Fruit fly (Drosophila melanogaster) whole organism, embryonic: ENCODE measurements around the gene cv-c.

Source experiments
- Ada2b ChIP-seq: fragments of 200-800 bp; sonication (Bioruptor generic); IDR thresholded peaks from 2 replicates; pipeline ENCODE4 v1.3.6; 2022; ENCODE audit warnings: missing biosample characterization, missing genetic modification characterization
- Adf1 ChIP-seq: fragments of 200-800 bp; sonication (Bioruptor generic); IDR thresholded peaks from 2 replicates; pipeline ENCODE4 v1.3.6; 2022; ENCODE audit warnings: missing biosample characterization, missing genetic modification characterization
- CG10321 ChIP-seq: fragments of 200-800 bp; sonication (Bioruptor generic); IDR thresholded peaks from 2 replicates; pipeline ENCODE4 v1.3.6; 2022; ENCODE audit warnings: missing biosample characterization, missing genetic modification characterization
- CG12155 ChIP-seq: fragments of 200-800 bp; sonication (Bioruptor generic); optimal IDR thresholded peaks from 3 replicates; lab custom pipeline; 2016; ENCODE audit warnings: missing biosample characterization, missing genetic modification characterization
- CG1233 ChIP-seq: fragments of 200-800 bp; sonication (Bioruptor generic); optimal IDR thresholded peaks from 4 replicates; lab custom pipeline; 2018; ENCODE audit warnings: missing biosample characterization, mild to moderate bottlenecking, missing genetic modification characterization
- CG13287 ChIP-seq: fragments of 200-800 bp; sonication (Bioruptor generic); IDR thresholded peaks from 2 replicates; pipeline ENCODE4 v1.3.6; 2022; ENCODE audit warnings: missing biosample characterization, missing genetic modification characterization; ENCODE audit not compliant: partially characterized antibody
- CG14667 ChIP-seq: fragments of 200-800 bp; sonication (Bioruptor generic); IDR thresholded peaks from 2 replicates; pipeline ENCODE4 v1.3.6; 2022; ENCODE audit warnings: missing biosample characterization, missing genetic modification characterization
- CG15269 ChIP-seq: fragments of 200-800 bp; sonication (Bioruptor generic); optimal IDR thresholded peaks from 2 replicates; lab custom pipeline; 2018; ENCODE audit warnings: missing biosample characterization, mild to moderate bottlenecking, missing genetic modification characterization, moderate library complexity
- CG15514 ChIP-seq: fragments of 200-800 bp; sonication (Bioruptor generic); optimal IDR thresholded peaks from 3 replicates; lab custom pipeline; 2017; ENCODE audit warnings: missing biosample characterization, missing genetic modification characterization, mild to moderate bottlenecking, moderate library complexity, missing genetic modification reagents
- CG16863 ChIP-seq: fragments of 200-800 bp; sonication (Bioruptor generic); optimal IDR thresholded peaks from 3 replicates; lab custom pipeline; 2016; ENCODE audit warnings: missing biosample characterization, missing genetic modification characterization
- CG17829 ChIP-seq: fragments of 200-800 bp; optimal IDR thresholded peaks from 2 replicates; lab custom pipeline; 2019; ENCODE audit warnings: missing biosample characterization, mild to moderate bottlenecking, missing genetic modification characterization, moderate library complexity
- CG1792 ChIP-seq: fragments of 200-800 bp; sonication (Bioruptor generic); optimal IDR thresholded peaks from 2 replicates; lab custom pipeline; 2016; ENCODE audit warnings: missing biosample characterization, missing genetic modification characterization
- CG2889 ChIP-seq: fragments of 200-800 bp; sonication (Bioruptor generic); IDR thresholded peaks from 3 replicates; pipeline ENCODE4 v1.3.6; 2022; ENCODE audit warnings: missing biosample characterization, missing genetic modification characterization
- CG30020 ChIP-seq: fragments of 200-800 bp; optimal IDR thresholded peaks from 2 replicates; lab custom pipeline; 2019; ENCODE audit warnings: missing biosample characterization, mild to moderate bottlenecking, missing genetic modification characterization, moderate library complexity
- CG3065 ChIP-seq: fragments of 200-800 bp; sonication (Bioruptor generic); optimal IDR thresholded peaks from 2 replicates; lab custom pipeline; 2016; ENCODE audit warnings: missing biosample characterization, missing genetic modification characterization
- CG34422 ChIP-seq: fragments of 200-800 bp; sonication (Bioruptor generic); IDR thresholded peaks from 3 replicates; pipeline ENCODE4 v1.3.6; 2022; ENCODE audit warnings: missing biosample characterization, missing genetic modification characterization
- CG6683 ChIP-seq: fragments of 200-800 bp; sonication (Bioruptor generic); optimal IDR thresholded peaks from 2 replicates; lab custom pipeline; 2017; ENCODE audit warnings: missing biosample characterization, mild to moderate bottlenecking, missing genetic modification characterization, missing genetic modification reagents
- CG7372 ChIP-seq: fragments of 200-800 bp; sonication (Bioruptor generic); IDR thresholded peaks from 2 replicates; pipeline ENCODE4 v1.3.6; 2022; ENCODE audit warnings: missing biosample characterization, missing genetic modification characterization
- CG8089 ChIP-seq: fragments of 200-800 bp; sonication (Bioruptor generic); optimal IDR thresholded peaks from 3 replicates; lab custom pipeline; 2016; ENCODE audit warnings: missing biosample characterization, missing genetic modification characterization
- CG9727 ChIP-seq: fragments of 200-800 bp; sonication (Bioruptor generic); optimal IDR thresholded peaks from 3 replicates; lab custom pipeline; 2017; ENCODE audit warnings: missing biosample characterization, mild to moderate bottlenecking, missing genetic modification characterization
- CHES-1-like ChIP-seq: fragments of 200-800 bp; sonication (Bioruptor generic); optimal IDR thresholded peaks from 2 replicates; lab custom pipeline; 2016; ENCODE audit warnings: missing biosample characterization, missing genetic modification characterization
- Dbx ChIP-seq: fragments of 200-800 bp; sonication (Bioruptor generic); IDR thresholded peaks from 3 replicates; pipeline ENCODE4 v1.3.6; 2022; ENCODE audit warnings: missing biosample characterization, missing genetic modification characterization
- Doc2 ChIP-seq: fragments of 200-800 bp; sonication (Bioruptor generic); IDR thresholded peaks from 2 replicates; pipeline ENCODE4 v1.3.6; 2022; ENCODE audit warnings: missing biosample characterization, missing genetic modification characterization
- Dp ChIP-seq: fragments of 200-800 bp; sonication (Bioruptor generic); optimal IDR thresholded peaks from 2 replicates; lab custom pipeline; 2018; ENCODE audit warnings: missing biosample characterization, mild to moderate bottlenecking, missing genetic modification characterization, moderate library complexity
- Dref ChIP-seq: fragments of 200-800 bp; sonication (Bioruptor generic); IDR thresholded peaks from 2 replicates; pipeline ENCODE4 v1.3.6; 2022; ENCODE audit warnings: missing biosample characterization, missing genetic modification characterization
- HmgZ ChIP-seq: fragments of 200-800 bp; sonication (Bioruptor generic); optimal IDR thresholded peaks from 2 replicates; lab custom pipeline; 2018; ENCODE audit warnings: missing biosample characterization, mild to moderate bottlenecking, missing genetic modification characterization
- Hr51 ChIP-seq, 2 experiments: fragments of 200-800 bp; sonication (Bioruptor generic); optimal IDR thresholded peaks; 2 replicates in 1 of 2; 3 replicates in 1 of 2; lab custom pipeline; 2016 to 2018; ENCODE audit warnings: missing biosample characterization in 2 of 2, missing genetic modification characterization in 2 of 2, mild to moderate bottlenecking in 1 of 2, moderate library complexity in 1 of 2
- Nf-YB ChIP-seq: fragments of 200-800 bp; sonication (Bioruptor generic); optimal IDR thresholded peaks from 3 replicates; lab custom pipeline; 2019; ENCODE audit warnings: missing biosample characterization, mild to moderate bottlenecking, missing genetic modification characterization, moderate library complexity
- PHDP ChIP-seq: fragments of 200-800 bp; sonication (Bioruptor generic); optimal IDR thresholded peaks from 3 replicates; lab custom pipeline; 2018; ENCODE audit warnings: missing biosample characterization, mild to moderate bottlenecking, missing genetic modification characterization, moderate library complexity
- Ravus ChIP-seq: fragments of 200-800 bp; sonication (Bioruptor generic); IDR thresholded peaks from 2 replicates; pipeline ENCODE4 v1.3.6; 2022; ENCODE audit warnings: missing biosample characterization, missing genetic modification characterization
- Rx ChIP-seq: fragments of 200-800 bp; sonication (Bioruptor generic); IDR thresholded peaks from 2 replicates; pipeline ENCODE4 v1.3.6; 2022; ENCODE audit warnings: missing biosample characterization, missing genetic modification characterization
- Xbp1 ChIP-seq: fragments of 200-800 bp; sonication (Bioruptor generic); optimal IDR thresholded peaks from 3 replicates; lab custom pipeline; 2016; ENCODE audit warnings: missing biosample characterization, mild to moderate bottlenecking, missing genetic modification characterization
- ato ChIP-seq: fragments of 200-800 bp; sonication (Bioruptor generic); IDR thresholded peaks from 2 replicates; pipeline ENCODE4 v1.3.6; 2022; ENCODE audit warnings: missing biosample characterization, missing genetic modification characterization; ENCODE audit not compliant: partially characterized antibody
- bab2 ChIP-seq: fragments of 200-800 bp; sonication (Bioruptor generic); optimal IDR thresholded peaks from 2 replicates; lab custom pipeline; 2016; ENCODE audit warnings: missing biosample characterization, missing genetic modification characterization
- chm ChIP-seq: fragments of 200-800 bp; sonication (Bioruptor generic); IDR thresholded peaks from 2 replicates; pipeline ENCODE4 v1.3.6; 2022; ENCODE audit warnings: missing biosample characterization, missing genetic modification characterization
- da ChIP-seq: fragments of 200-800 bp; sonication (Bioruptor generic); optimal IDR thresholded peaks from 2 replicates; lab custom pipeline; 2016; ENCODE audit warnings: missing biosample characterization, missing genetic modification characterization
- dan ChIP-seq: fragments of 200-800 bp; sonication (Bioruptor generic); IDR thresholded peaks from 2 replicates; pipeline ENCODE4 v1.3.6; 2022; ENCODE audit warnings: missing biosample characterization, missing genetic modification characterization
- dysf ChIP-seq: fragments of 200-800 bp; sonication (Bioruptor generic); IDR thresholded peaks from 3 replicates; pipeline ENCODE4 v1.3.6; 2022; ENCODE audit warnings: missing biosample characterization, missing genetic modification characterization
- eve ChIP-seq, 2 experiments: fragments of >200 bp; optimal IDR thresholded peaks; 2 replicates each; lab custom pipeline; 2017; ENCODE audit warnings: missing biosample characterization in 2 of 2, missing genetic modification characterization in 2 of 2
- fu2 ChIP-seq: fragments of 200-800 bp; sonication (Bioruptor generic); optimal IDR thresholded peaks from 2 replicates; lab custom pipeline; 2016; ENCODE audit warnings: missing biosample characterization, missing genetic modification characterization
- insv ChIP-seq, 2 experiments: fragments of 200-800 bp; sonication (Bioruptor generic); optimal IDR thresholded peaks; 3 replicates each; lab custom pipeline; 2016 to 2018; ENCODE audit warnings: missing biosample characterization in 2 of 2, missing genetic modification characterization in 2 of 2
- pan ChIP-seq, 4 experiments: fragments of >200 bp in 3 of 4; fragments of 200-800 bp in 1 of 4; sonication (Bioruptor generic) in 1 of 4; optimal IDR thresholded peaks in 3 of 4; IDR thresholded peaks in 1 of 4; 2 replicates each; pipeline versions ENCODE4 v1.3.6 to Lab custom; 2017 to 2022; ENCODE audit warnings: missing biosample characterization in 2 of 4, missing genetic modification characterization in 2 of 4, mixed read lengths in 1 of 4
- prd ChIP-seq, 3 experiments: fragments of >200 bp in 2 of 3; fragments of 200-800 bp in 1 of 3; sonication (Bioruptor generic) in 1 of 3; optimal IDR thresholded peaks in 2 of 3; IDR thresholded peaks in 1 of 3; 2 replicates in 2 of 3; 3 replicates in 1 of 3; pipeline versions ENCODE4 v1.3.6 to Lab custom; 2017 to 2022; ENCODE audit warnings: missing biosample characterization in 1 of 3, missing genetic modification characterization in 1 of 3
- salm ChIP-seq: fragments of 200-800 bp; sonication (Bioruptor generic); optimal IDR thresholded peaks from 2 replicates; lab custom pipeline; 2018; ENCODE audit warnings: missing biosample characterization, mild to moderate bottlenecking, missing genetic modification characterization
- sr ChIP-seq: fragments of 200-800 bp; sonication (Bioruptor generic); IDR thresholded peaks from 3 replicates; pipeline ENCODE4 v1.3.6; 2022; ENCODE audit warnings: missing biosample characterization, missing genetic modification characterization
- tin ChIP-seq: fragments of 200-800 bp; sonication (Bioruptor generic); optimal IDR thresholded peaks from 3 replicates; lab custom pipeline; 2016; ENCODE audit warnings: missing biosample characterization, missing genetic modification characterization
- wek ChIP-seq: fragments of 200-800 bp; sonication (Bioruptor generic); optimal IDR thresholded peaks from 3 replicates; lab custom pipeline; 2018; ENCODE audit warnings: missing biosample characterization, mild to moderate bottlenecking, missing genetic modification characterization, moderate library complexity
- z ChIP-seq: fragments of 200-800 bp; sonication (Bioruptor generic); IDR thresholded peaks from 3 replicates; pipeline ENCODE4 v1.3.6; 2022; ENCODE audit warnings: missing biosample characterization, missing genetic modification characterization
- zf30C ChIP-seq: fragments of 200-800 bp; sonication (Bioruptor generic); optimal IDR thresholded peaks from 3 replicates; lab custom pipeline; 2018; ENCODE audit warnings: missing biosample characterization, mild to moderate bottlenecking, missing genetic modification characterization

The cv-c gene

dm6 chr3R:14478438-14479033 lies 3.0 kb downstream of the cv-c start (continued):
- TF ChIP-seq bab2 (GFP tag; lab: Kevin White, UChicago) (no peak), ato (GFP tag; lab: Robert Waterston, UW) (no peak), Ravus (GFP tag; lab: Robert Waterston, UW) (peak; percentile 44), Doc2 (GFP tag; lab: Robert Waterston, UW) (no peak), CG7372 (peak; percentile 75), CG34422 (GFP tag; lab: Robert Waterston, UW) (peak; percentile 85), da (no peak), Dref (no peak), Nf-YB (GFP tag; lab: Kevin White, UChicago) (peak; percentile 75), CG10321 (0 out of 2 replicates have a peak, but pooled peaks have one; percentile 16), CG17829 (peak; percentile 93), CHES-1-like (GFP tag; lab: Kevin White, UChicago) (no peak), chm (GFP tag; lab: Robert Waterston, UW) (peak; percentile 19; the same call in 1 of the 2 replicates), fu2 (GFP tag; lab: Kevin White, UChicago) (no peak), prd (optimal IDR thresholded peaks at IDR 0.05; lab: Kevin White, UChicago) (no peak), prd (GFP tag; IDR thresholded peaks at IDR 0.05; lab: Robert Waterston, UW) (peak; percentile 85), wek (GFP tag; lab: Kevin White, UChicago) (no peak), HmgZ (tag; lab: Kevin White, UChicago) (peak; percentile 8), CG14667 (GFP tag; lab: Robert Waterston, UW) (peak; percentile 53; the same call in 1 of the 2 replicates), Ada2b (peak; percentile 55), zf30C (GFP tag; lab: Kevin White, UChicago) (peak; percentile 81), Rx (GFP tag; lab: Robert Waterston, UW) (no peak), CG3065 (GFP tag; lab: Kevin White, UChicago) (peak; percentile 20), CG15269 (tag; lab: Kevin White, UChicago) (peak; percentile 79), CG30020 (peak; percentile 40), CG2889 (GFP tag; lab: Robert Waterston, UW) (peak; percentile 45; the same call in 2 of the 3 replicates), Xbp1 (GFP tag; lab: Kevin White, UChicago) (peak; percentile 74), Dbx (GFP tag; lab: Robert Waterston, UW) (peak; percentile 62; the same call in 2 of the 3 replicates), salm (tag; lab: Kevin White, UChicago) (peak; percentile 64), Dp (no peak), z (GFP tag; lab: Robert Waterston, UW) (no peak), dysf (GFP tag; lab: Robert Waterston, UW) (peak; percentile 84), CG12155 (GFP tag; lab: Kevin White, UChicago) (peak; percentile 62), CG8089 (no peak), insv (GFP tag; optimal IDR thresholded peaks at IDR 0.05; lab: Kevin White, UChicago) (no peak), Hr51 (GFP tag; optimal IDR thresholded peaks at IDR 0.05; lab: Kevin White, UChicago) (peak; percentile 16 to 88), CG1792 (GFP tag; lab: Kevin White, UChicago) (no peak), CG1233 (GFP tag; lab: Kevin White, UChicago) (peak; percentile 65), PHDP (tag; lab: Kevin White, UChicago) (peak; percentile 86), dan (GFP tag; lab: Robert Waterston, UW) (no peak), CG15514 (peak; percentile 41), sr (GFP tag; lab: Robert Waterston, UW) (no peak), CG9727 (GFP tag; lab: Kevin White, UChicago) (peak; percentile 90), CG16863 (peak; percentile 16), tin (GFP tag; lab: Kevin White, UChicago) (peak; percentile 71), eve (GFP tag; optimal IDR thresholded peaks at IDR 0.05; lab: Kevin White, UChicago) (peak in 1 of 2 experiments; percentile 77), pan (optimal IDR thresholded peaks at IDR 0.05; lab: Kevin White, UChicago) (no peak), pan (GFP tag; optimal IDR thresholded peaks at IDR 0.05 in 1 of 2, IDR thresholded peaks at IDR 0.05 in 1 of 2) (peak in 1 of 2 experiments; percentile 85), CG6683 (peak; percentile 64), Adf1 (peak; percentile 72), CG13287 (GFP tag; lab: Robert Waterston, UW) (no peak)
